Worm (Caenorhabditis elegans): ENCODE measurements around the gene H41C03.3.

DNA sequence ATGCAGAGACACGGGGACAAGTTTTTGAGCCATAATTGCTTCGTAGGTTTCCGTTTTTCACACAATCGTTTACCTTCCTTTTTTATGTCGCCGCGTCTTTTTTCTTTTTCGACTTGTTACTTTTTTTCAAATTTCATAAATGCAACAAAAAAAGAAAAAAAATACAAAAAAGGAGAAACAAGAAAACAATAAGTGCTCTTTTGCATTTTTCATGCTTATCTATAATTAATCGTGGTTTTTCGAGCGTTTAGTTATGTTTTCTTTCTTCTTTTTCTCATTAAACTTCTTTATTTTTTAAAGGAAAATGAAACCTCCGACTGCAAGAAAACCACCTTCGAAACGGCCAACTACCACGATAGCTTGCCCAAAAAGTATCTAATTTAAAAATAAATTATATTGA lies 50.3 kb downstream of the H41C03.3 start, which contains the start of gene F59G1.4:
- TF ChIP-seq flt-1 (GFP tag; IDR thresholded peaks at IDR 0.05) (no peak), tab-1 (GFP tag; IDR thresholded peaks at IDR 0.05) (no peak), ref-1 (GFP tag; conservative IDR thresholded peaks at IDR 0.05) (no peak), med-1 (GFP tag; optimal IDR thresholded peaks at IDR 0.05; ENCODE audit: insufficient read depth) (no peak), ztf-23 (GFP tag; IDR thresholded peaks at IDR 0.05) (no peak), T22C8.4 (GFP tag; IDR thresholded peaks at IDR 0.05) (no peak), klf-2 (GFP tag; conservative IDR thresholded peaks at IDR 0.05) (no peak), ztf-29 (GFP tag; IDR thresholded peaks at IDR 0.05) (no peak)

Measured in whole organism, midembryonic.